Fruit fly (Drosophila melanogaster): Measurements from ENCODE around the gene CG7950.

- TF ChIP-seq eg (GFP tag; IDR thresholded peaks at IDR 0.05) (no peak), net (GFP tag; optimal IDR thresholded peaks at IDR 0.05) (no peak), Blimp-1 (GFP tag; optimal IDR thresholded peaks at IDR 0.05) (no peak), spab (GFP tag; optimal IDR thresholded peaks at IDR 0.05) (no peak), Hr4 (GFP tag; optimal IDR thresholded peaks at IDR 0.05) (no peak), CG6854 (GFP tag; optimal IDR thresholded peaks at IDR 0.05) (no peak), CG4318 (GFP tag; optimal IDR thresholded peaks at IDR 0.05) (no peak), CG1621 (tag; optimal IDR thresholded peaks at IDR 0.05) (no peak), dac (GFP tag; optimal IDR thresholded peaks at IDR 0.05) (no peak), ss (GFP tag; optimal IDR thresholded peaks at IDR 0.05) (no peak), CG16779 (tag; optimal IDR thresholded peaks at IDR 0.05) (no peak)
These were observed 48.4 kb downstream of the CG7950 start for dm6 chr3R:30104912-30105510.
